Worm (Caenorhabditis elegans): ENCODE measurements around the gene srt-13.
"Not testable (repeated sequence)": the region's sequence is repeated elsewhere in the genome, so short reads cannot be mapped to it uniquely, and the experiment has no call there.

DNA sequence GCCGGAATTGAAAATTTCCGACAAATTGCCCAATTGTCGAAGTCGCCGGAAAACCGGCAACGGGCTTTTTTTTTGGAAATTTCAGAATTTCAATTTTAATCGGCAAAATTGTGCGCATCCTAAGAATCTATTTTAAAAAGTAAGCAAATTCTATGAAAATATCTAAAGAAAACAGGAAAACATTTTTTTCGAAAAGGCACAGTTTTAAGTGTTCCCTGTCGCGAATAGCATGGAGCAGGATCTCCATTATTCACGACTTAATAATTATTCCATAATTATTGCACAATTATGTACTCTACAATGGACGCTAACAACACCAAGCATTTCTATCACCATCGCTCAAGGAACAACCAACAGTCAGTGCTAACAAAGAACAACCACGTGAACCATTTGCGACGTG lies 34.1 kb downstream of the srt-13 start, which contains the start of gene H43I07.4:
- TF ChIP-seq ztf-11 (tag; optimal IDR thresholded peaks at IDR 0.05); nhr-76 (tag; optimal IDR thresholded peaks at IDR 0.05); pqm-1 (tag; optimal IDR thresholded peaks at IDR 0.05); lir-3 (tag; optimal IDR thresholded peaks at IDR 0.05; ENCODE audit: poor library complexity); lin-15B (tag; optimal IDR thresholded peaks at IDR 0.05); ces-1 (GFP tag; optimal IDR thresholded peaks at IDR 0.05); ama-1 (optimal IDR thresholded peaks at IDR 0.05); lin-35 (GFP tag; optimal IDR thresholded peaks at IDR 0.05); mdl-1 (tag; optimal IDR thresholded peaks at IDR 0.05); tlp-1 (tag; optimal IDR thresholded peaks at IDR 0.05); dsc-1 (tag; optimal IDR thresholded peaks at IDR 0.05); dpl-1 (GFP tag; optimal IDR thresholded peaks at IDR 0.05): not testable (repeated sequence)
